Worm (Caenorhabditis elegans): ENCODE measurements around the gene B0410.1.

DNA sequence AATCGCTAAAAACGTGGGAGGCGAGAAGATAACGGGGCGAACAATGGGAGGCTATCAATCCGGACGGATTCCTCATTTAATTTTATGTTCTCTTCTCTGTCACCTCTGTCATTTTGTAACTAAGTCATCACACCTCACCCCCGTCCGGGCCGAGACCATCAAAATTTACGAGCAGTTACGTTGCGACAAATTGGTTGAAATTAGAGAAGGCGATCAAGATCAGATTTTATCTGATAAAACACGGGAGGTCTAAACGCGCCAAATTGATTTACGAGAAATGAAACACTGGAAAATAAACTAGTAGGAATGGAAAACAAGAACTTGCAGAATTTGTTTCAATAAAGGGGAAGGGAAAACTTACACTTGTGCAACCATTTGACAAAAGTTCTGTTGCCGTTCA lies 33.7 kb downstream of the B0410.1 start:
- TF ChIP-seq him-1 (tag; optimal IDR thresholded peaks at IDR 0.05) = no peak
- no peak for TF ChIP-seq W03F9.2 (tag; optimal IDR thresholded peaks at IDR 0.05)
- no peak for TF ChIP-seq dao-5 (tag; optimal IDR thresholded peaks at IDR 0.05)
